Fruit fly (Drosophila melanogaster) S2 (cell line): ENCODE data around the gene CG15695.

Experiments used
- CG8478 ChIP-seq: fragments of >200 bp; optimal IDR thresholded peaks from 2 replicates; lab custom pipeline; 2018
- CTCF ChIP-seq, 2 experiments: fragments of >200 bp; optimal IDR thresholded peaks; 2 replicates each; lab custom pipeline; 2018

- TF ChIP-seq CTCF (optimal IDR thresholded peaks at IDR 0.05; lab: Kevin White, UChicago) (peak; percentile 2 to 8), CG8478 (lab: Kevin White, UChicago) (no peak)
Observed at dm6 chr3R:20830153-20830695, 11.7 kb upstream of the CG15695 start, which contains the start of gene Adss.
